Worm (Caenorhabditis elegans): Measurements from ENCODE around the gene F13H10.1.
A peak's percentile ranks its signal among the peaks of the same experiment; 100 is the strongest.

Gene F13H10.1

ce11 chrIV:11027560-11027959, 23.2 kb downstream of the F13H10.1 start (continued):
- TF ChIP-seq tbx-2 (tag; optimal IDR thresholded peaks at IDR 0.05) (peak; percentile 78), nhr-12 (tag; optimal IDR thresholded peaks at IDR 0.05) (no peak), unc-62 (GFP tag; optimal IDR thresholded peaks at IDR 0.05) (no peak), egl-13 (tag; optimal IDR thresholded peaks at IDR 0.05) (peak; percentile 64), hlh-4 (tag; optimal IDR thresholded peaks at IDR 0.05) (no peak), nhr-20 (tag; optimal IDR thresholded peaks at IDR 0.05) (peak; percentile 92), ama-1 (optimal IDR thresholded peaks at IDR 0.05) (peak; percentile 65), elt-3 (tag; optimal IDR thresholded peaks at IDR 0.05) (peak in 5 of 6 experiments; percentile 19 to 85 (median 65)), nhr-85 (tag) (peak; percentile 90), fkh-4 (tag; optimal IDR thresholded peaks at IDR 0.05; ENCODE audit: borderline replicate concordance) (no peak), ceh-90 (tag; optimal IDR thresholded peaks at IDR 0.05) (no peak), hlh-17 (GFP tag; optimal IDR thresholded peaks at IDR 0.05; ENCODE audit: borderline replicate concordance) (no peak), sup-37 (GFP tag; optimal IDR thresholded peaks at IDR 0.05) (no peak), nhr-19 (GFP tag; conservative IDR thresholded peaks at IDR 0.05) (peak; percentile 81), unc-130 (tag; optimal IDR thresholded peaks at IDR 0.05) (peak; percentile 11), lin-39 (tag; optimal IDR thresholded peaks at IDR 0.05) (no peak), hpl-2 (GFP tag; optimal IDR thresholded peaks at IDR 0.05) (no peak), snu-23 (GFP tag; optimal IDR thresholded peaks at IDR 0.05) (peak; percentile 96), efl-1 (optimal IDR thresholded peaks at IDR 0.05) (peak; percentile 62 to 66), efl-1 (GFP tag; optimal IDR thresholded peaks at IDR 0.05 in 1 of 2) (peak; percentile 15 to 91), jun-1 (tag; optimal IDR thresholded peaks at IDR 0.05) (peak; percentile 70), dpl-1 (GFP tag; optimal IDR thresholded peaks at IDR 0.05) (peak; percentile 45 to 49 (median 47)), pax-3 (tag; optimal IDR thresholded peaks at IDR 0.05) (no peak), ces-1 (GFP tag; optimal IDR thresholded peaks at IDR 0.05) (no peak), mep-1 (tag; optimal IDR thresholded peaks at IDR 0.05) (peak; percentile 92), rnt-1 (tag; optimal IDR thresholded peaks at IDR 0.05) (peak; percentile 77), fkh-10 (GFP tag; optimal IDR thresholded peaks at IDR 0.05) (no peak), unc-86 (tag; optimal IDR thresholded peaks at IDR 0.05) (peak; percentile 72), nhr-28 (tag; optimal IDR thresholded peaks at IDR 0.05) (no peak), fos-1 (tag; optimal IDR thresholded peaks at IDR 0.05) (peak; percentile 66), nhr-11 (tag; optimal IDR thresholded peaks at IDR 0.05) (no peak), lin-15B (tag; optimal IDR thresholded peaks at IDR 0.05) (no peak)

- TF ChIP-seq efl-1 (optimal IDR thresholded peaks at IDR 0.05) (no peak), efl-1 (GFP tag; optimal IDR thresholded peaks at IDR 0.05 in 1 of 2) (no peak), nhr-237 (tag; optimal IDR thresholded peaks at IDR 0.05) (no peak), lin-13 (GFP tag; optimal IDR thresholded peaks at IDR 0.05) (no peak), dsc-1 (tag; optimal IDR thresholded peaks at IDR 0.05) (no peak), unc-98 (GFP tag; IDR thresholded peaks at IDR 0.05) (no peak), nhr-11 (tag; optimal IDR thresholded peaks at IDR 0.05) (no peak), hlh-4 (tag; optimal IDR thresholded peaks at IDR 0.05) (no peak), Y116A8C.19 (tag; optimal IDR thresholded peaks at IDR 0.05; ENCODE audit: borderline replicate concordance) (no peak), tlp-1 (tag; optimal IDR thresholded peaks at IDR 0.05) (no peak), F16B12.6 (tag; optimal IDR thresholded peaks at IDR 0.05) (no peak), unc-30 (tag; optimal IDR thresholded peaks at IDR 0.05) (no peak), ztf-11 (tag; optimal IDR thresholded peaks at IDR 0.05) (no peak), nhr-85 (tag) (no peak), ces-1 (GFP tag; optimal IDR thresholded peaks at IDR 0.05) (no peak), lin-14 (GFP tag; optimal IDR thresholded peaks at IDR 0.05) (no peak), lsy-2 (tag; optimal IDR thresholded peaks at IDR 0.05) (no peak), elt-2 (tag; optimal IDR thresholded peaks at IDR 0.05) (no peak), efl-3 (GFP tag; optimal IDR thresholded peaks at IDR 0.05) (no peak), nhr-90 (tag; optimal IDR thresholded peaks at IDR 0.05; ENCODE audit: poor library complexity) (no peak)
Observed at ce11 chrIV:11029412-11029811, 25.0 kb downstream of the F13H10.1 start, which contains the start of gene hrg-5. Gene hrg-5 (minus strand): TSS chrIV:11029428.
